Worm (Caenorhabditis elegans) whole organism, L1 larva: Measurements from ENCODE around the gene atf-2.
A peak's percentile ranks its signal among the peaks of the same experiment; 100 is the strongest.

Source experiments
- C04F5.9 ChIP-seq: sonication (generic microtip); optimal IDR thresholded peaks from 2 replicates; lab custom pipeline; 2016; ENCODE audit warnings: missing genetic modification characterization, missing compliant biosample characterization
- C16A3.4 ChIP-seq: fragments of 150-350 bp; optimal IDR thresholded peaks from 2 replicates; lab custom pipeline; 2014; ENCODE audit warnings: missing biosample characterization, missing genetic modification characterization
- F16B12.6 ChIP-seq: fragments of 150-350 bp; optimal IDR thresholded peaks from 2 replicates; lab custom pipeline; 2014; ENCODE audit warnings: missing biosample characterization, missing genetic modification characterization
- aha-1 ChIP-seq: fragments of 150-350 bp; optimal IDR thresholded peaks from 2 replicates; lab custom pipeline; 2014; ENCODE audit warnings: missing biosample characterization, missing genetic modification characterization
- alr-1 ChIP-seq: fragments of 200-800 bp; sonication (Bioruptor generic); optimal IDR thresholded peaks from 2 replicates; lab custom pipeline; 2018; ENCODE audit warnings: borderline replicate concordance, mild to moderate bottlenecking, missing genetic modification characterization, missing compliant biosample characterization
- aly-2 ChIP-seq: fragments of 150-350 bp; optimal IDR thresholded peaks from 2 replicates; lab custom pipeline; 2014; ENCODE audit warnings: missing biosample characterization, missing genetic modification characterization
- ama-1 ChIP-seq: fragments of 150-350 bp; optimal IDR thresholded peaks from 2 replicates; lab custom pipeline; 2014
- ceh-63 ChIP-seq: fragments of 200-800 bp; sonication (Bioruptor generic); optimal IDR thresholded peaks from 2 replicates; lab custom pipeline; 2018; ENCODE audit warnings: mild to moderate bottlenecking, missing genetic modification characterization, missing compliant biosample characterization
- ceh-82 ChIP-seq, 3 experiments: fragments of 150-350 bp in 1 of 3; sonication (generic microtip) in 2 of 3; optimal IDR thresholded peaks; 2 replicates each; lab custom pipeline; 2014 to 2017; ENCODE audit warnings: missing biosample characterization in 3 of 3, missing genetic modification characterization in 3 of 3
- ceh-88 ChIP-seq: fragments of 200-800 bp; sonication (Bioruptor generic); IDR thresholded peaks from 2 replicates; pipeline ENCODE4 v1.3.6; 2022; ENCODE audit warnings: missing genetic modification characterization, missing compliant biosample characterization
- ceh-90 ChIP-seq: sonication (generic microtip); optimal IDR thresholded peaks from 2 replicates; lab custom pipeline; 2016; ENCODE audit warnings: missing genetic modification characterization, missing compliant biosample characterization
- ces-1 ChIP-seq: fragments of 150-350 bp; optimal IDR thresholded peaks from 2 replicates; lab custom pipeline; 2014; ENCODE audit warnings: missing biosample characterization, missing genetic modification reagents, missing genetic modification characterization
- dpl-1 ChIP-seq, 3 experiments: fragments of 150-350 bp in 2 of 3; sonication (generic microtip) in 1 of 3; optimal IDR thresholded peaks; 2 replicates each; lab custom pipeline; 2014 to 2017; ENCODE audit warnings: missing biosample characterization in 3 of 3, missing genetic modification characterization in 3 of 3, missing genetic modification reagents in 3 of 3
- dsc-1 ChIP-seq: sonication (generic microtip); optimal IDR thresholded peaks from 2 replicates; lab custom pipeline; 2016; ENCODE audit warnings: mild to moderate bottlenecking, missing genetic modification characterization, missing compliant biosample characterization
- egl-13 ChIP-seq: sonication (generic microtip); optimal IDR thresholded peaks from 2 replicates; lab custom pipeline; 2016; ENCODE audit warnings: missing genotype, missing genetic modification reagents, missing genetic modification characterization, missing compliant biosample characterization
- elt-2 ChIP-seq: sonication (generic microtip); optimal IDR thresholded peaks from 2 replicates; lab custom pipeline; 2016; ENCODE audit warnings: missing genetic modification characterization, mild to moderate bottlenecking, inconsistent platforms, missing compliant biosample characterization, missing genetic modification reagents
- fkh-4 ChIP-seq: sonication (generic microtip); optimal IDR thresholded peaks from 2 replicates; lab custom pipeline; 2016; ENCODE audit warnings: missing compliant biosample characterization, missing genetic modification characterization, borderline replicate concordance
- fkh-8 ChIP-seq: sonication (generic microtip); optimal IDR thresholded peaks from 2 replicates; lab custom pipeline; 2016; ENCODE audit warnings: mild to moderate bottlenecking, missing genetic modification characterization, missing compliant biosample characterization
- hlh-17 ChIP-seq: fragments of 200-800 bp; sonication (Bioruptor generic); optimal IDR thresholded peaks from 2 replicates; lab custom pipeline; 2018; ENCODE audit warnings: missing genetic modification characterization, mild to moderate bottlenecking, missing compliant biosample characterization, moderate library complexity, borderline replicate concordance
- irx-1 ChIP-seq: sonication (generic microtip); optimal IDR thresholded peaks from 2 replicates; lab custom pipeline; 2016; ENCODE audit warnings: missing genetic modification characterization, missing compliant biosample characterization
- isw-1 ChIP-seq: fragments of 200-800 bp; sonication (Bioruptor generic); IDR thresholded peaks from 2 replicates; pipeline ENCODE4 v1.3.6; 2022; ENCODE audit warnings: missing genetic modification characterization, missing compliant biosample characterization
- jun-1 ChIP-seq: fragments of 150-350 bp; optimal IDR thresholded peaks from 2 replicates; lab custom pipeline; 2014; ENCODE audit warnings: missing biosample characterization, missing genetic modification reagents, missing genetic modification characterization
- lin-13 ChIP-seq: fragments of 150-350 bp; optimal IDR thresholded peaks from 2 replicates; lab custom pipeline; 2014; ENCODE audit warnings: missing biosample characterization, missing genetic modification reagents, missing genetic modification characterization
- lin-14 ChIP-seq: fragments of 200-800 bp; sonication (Bioruptor generic); optimal IDR thresholded peaks from 2 replicates; lab custom pipeline; 2018; ENCODE audit warnings: mild to moderate bottlenecking, missing genetic modification characterization, moderate library complexity, missing compliant biosample characterization
- lin-15B ChIP-seq: fragments of 150-350 bp; sonication (generic microtip); optimal IDR thresholded peaks from 3 replicates; lab custom pipeline; 2014; ENCODE audit warnings: missing biosample characterization, missing genetic modification characterization
- lin-35 ChIP-seq, 2 experiments: fragments of 150-350 bp; optimal IDR thresholded peaks; 2 replicates each; lab custom pipeline; 2014; ENCODE audit warnings: missing biosample characterization in 2 of 2, missing genetic modification characterization in 2 of 2, missing genetic modification reagents in 2 of 2
- lsy-2 ChIP-seq, 2 experiments: fragments of 150-350 bp; optimal IDR thresholded peaks; 2 replicates each; lab custom pipeline; 2014; ENCODE audit warnings: missing biosample characterization in 2 of 2, missing genetic modification characterization in 2 of 2
- mab-9 ChIP-seq: fragments of 200-800 bp; sonication (Bioruptor generic); IDR thresholded peaks from 2 replicates; pipeline ENCODE4 v1.3.6; 2022; ENCODE audit warnings: missing genetic modification reagents, missing genetic modification characterization, missing compliant biosample characterization
- mep-1 ChIP-seq: fragments of 150-350 bp; optimal IDR thresholded peaks from 2 replicates; lab custom pipeline; 2014; ENCODE audit warnings: missing biosample characterization, missing genetic modification characterization
- nhr-11 ChIP-seq: fragments of 150-350 bp; optimal IDR thresholded peaks from 2 replicates; lab custom pipeline; 2014; ENCODE audit warnings: missing biosample characterization, missing genetic modification characterization
- nhr-12 ChIP-seq: sonication (generic microtip); optimal IDR thresholded peaks from 2 replicates; lab custom pipeline; 2017; ENCODE audit warnings: missing biosample characterization, missing genetic modification characterization
- nhr-19 ChIP-seq: fragments of 200-800 bp; sonication (Bioruptor generic); conservative IDR thresholded peaks from 2 replicates; pipeline ENCODE4 v1.3.6; 2022; ENCODE audit warnings: missing genetic modification characterization, missing compliant biosample characterization
- nhr-237 ChIP-seq: fragments of 150-350 bp; optimal IDR thresholded peaks from 2 replicates; lab custom pipeline; 2014; ENCODE audit warnings: missing biosample characterization, missing genetic modification characterization
- nhr-47 ChIP-seq: sonication (generic microtip); optimal IDR thresholded peaks from 2 replicates; lab custom pipeline; 2016; ENCODE audit warnings: mild to moderate bottlenecking, missing genetic modification characterization, moderate library complexity, missing compliant biosample characterization
- nhr-71 ChIP-seq: sonication (generic microtip); optimal IDR thresholded peaks from 2 replicates; lab custom pipeline; 2016; ENCODE audit warnings: mild to moderate bottlenecking, missing genetic modification characterization, moderate library complexity, missing compliant biosample characterization
- nhr-76 ChIP-seq: sonication (generic microtip); optimal IDR thresholded peaks from 2 replicates; lab custom pipeline; 2017; ENCODE audit warnings: missing biosample characterization, missing genetic modification characterization
- nhr-77 ChIP-seq: fragments of 150-350 bp; optimal IDR thresholded peaks from 2 replicates; lab custom pipeline; 2014; ENCODE audit warnings: missing biosample characterization, missing genetic modification characterization
- nhr-84 ChIP-seq: sonication (generic microtip); optimal IDR thresholded peaks from 2 replicates; lab custom pipeline; 2017; ENCODE audit warnings: missing biosample characterization, missing genetic modification characterization
- nhr-85 ChIP-seq: sonication (generic microtip); peaks from one replicate; lab custom pipeline; 2016; ENCODE audit warnings: missing genetic modification characterization, inconsistent platforms, missing compliant biosample characterization
- pag-3 ChIP-seq: sonication (generic microtip); optimal IDR thresholded peaks from 2 replicates; lab custom pipeline; 2017; ENCODE audit warnings: missing genetic modification characterization, mild to moderate bottlenecking, missing compliant biosample characterization, antibody characterized with exemption, borderline replicate concordance; ENCODE audit not compliant: insufficient read depth
- pax-3 ChIP-seq: fragments of 200-800 bp; sonication (Bioruptor generic); optimal IDR thresholded peaks from 2 replicates; lab custom pipeline; 2018; ENCODE audit warnings: mild to moderate bottlenecking, missing genetic modification characterization, moderate library complexity, missing compliant biosample characterization
- pqm-1 ChIP-seq: sonication (generic microtip); optimal IDR thresholded peaks from 3 replicates; lab custom pipeline; 2017; ENCODE audit warnings: missing biosample characterization, missing genetic modification characterization
- snpc-4 ChIP-seq: fragments of 150-350 bp; optimal IDR thresholded peaks from 2 replicates; lab custom pipeline; 2014; ENCODE audit warnings: missing biosample characterization, missing genetic modification characterization
- snu-23 ChIP-seq: sonication (generic microtip); optimal IDR thresholded peaks from 2 replicates; lab custom pipeline; 2016; ENCODE audit warnings: missing genetic modification characterization, missing compliant biosample characterization
- sox-4 ChIP-seq: sonication (generic microtip); optimal IDR thresholded peaks from 2 replicates; lab custom pipeline; 2016; ENCODE audit warnings: missing genetic modification characterization, missing compliant biosample characterization
- sup-37 ChIP-seq: fragments of 200-800 bp; sonication (Bioruptor generic); optimal IDR thresholded peaks from 2 replicates; lab custom pipeline; 2018; ENCODE audit warnings: mild to moderate bottlenecking, missing genetic modification characterization, missing compliant biosample characterization
- swsn-7 ChIP-seq: sonication (generic microtip); optimal IDR thresholded peaks from 2 replicates; lab custom pipeline; 2016; ENCODE audit warnings: missing genetic modification characterization, missing compliant biosample characterization
- tbx-2 ChIP-seq: sonication (generic microtip); optimal IDR thresholded peaks from 2 replicates; lab custom pipeline; 2016; ENCODE audit warnings: missing genetic modification characterization, missing compliant biosample characterization
- tlp-1 ChIP-seq: fragments of 150-350 bp; optimal IDR thresholded peaks from 2 replicates; lab custom pipeline; 2014; ENCODE audit warnings: missing biosample characterization, missing genetic modification characterization
- vab-15 ChIP-seq: sonication (generic microtip); optimal IDR thresholded peaks from 2 replicates; lab custom pipeline; 2017; ENCODE audit warnings: missing genotype, mild to moderate bottlenecking, missing genetic modification characterization, missing compliant biosample characterization
- zip-4 ChIP-seq: fragments of 200-800 bp; sonication (Bioruptor generic); optimal IDR thresholded peaks from 2 replicates; lab custom pipeline; 2018; ENCODE audit warnings: mild to moderate bottlenecking, missing genetic modification characterization, moderate library complexity, missing compliant biosample characterization

Gene atf-2

ce11 chrII:8795227-8795626 lies 43.4 kb downstream of the atf-2 start:
- no peak for TF ChIP-seq pqm-1 (tag; lab: Kevin White, UChicago)
- TF ChIP-seq nhr-12 (tag; lab: Kevin White, UChicago) = no peak
- TF ChIP-seq nhr-84 (tag; lab: Kevin White, UChicago) = no peak
- no peak for TF ChIP-seq ceh-90 (tag; lab: Kevin White, UChicago)
- peak; percentile 24 for TF ChIP-seq nhr-11 (tag; lab: Kevin White, UChicago)
- no peak for TF ChIP-seq lin-15B (tag; lab: Kevin White, UChicago)
- no peak for TF ChIP-seq nhr-19
- no peak for TF ChIP-seq mab-9 (GFP tag; lab: Robert Waterston, UW)
- peak; percentile 55 for TF ChIP-seq pax-3 (tag; lab: Kevin White, UChicago)
- no peak for TF ChIP-seq nhr-85 (tag; lab: Kevin White, UChicago)
- peak; percentile 3 for TF ChIP-seq fkh-4 (tag; lab: Kevin White, UChicago)
- TF ChIP-seq dsc-1 (tag; lab: Kevin White, UChicago) = peak; percentile 91
- TF ChIP-seq ces-1 (GFP tag; lab: Kevin White, UChicago) = no peak
- no peak for TF ChIP-seq ama-1 (lab: Kevin White, UChicago)
- TF ChIP-seq sup-37 (GFP tag; lab: Kevin White, UChicago) = no peak
- peak; percentile 22 for TF ChIP-seq nhr-71 (tag; lab: Kevin White, UChicago)
- no peak for TF ChIP-seq vab-15 (tag; lab: Kevin White, UChicago)
- TF ChIP-seq ceh-63 (GFP tag; lab: Kevin White, UChicago) = no peak
- TF ChIP-seq snu-23 = no peak
- no peak for TF ChIP-seq zip-4 (GFP tag; lab: Kevin White, UChicago)
- TF ChIP-seq nhr-77 (tag; lab: Kevin White, UChicago) = no peak
- no peak for TF ChIP-seq F16B12.6 (tag; lab: Kevin White, UChicago)
- no peak for TF ChIP-seq mep-1 (tag; lab: Kevin White, UChicago)
- TF ChIP-seq ceh-82 (tag; optimal IDR thresholded peaks at IDR 0.05; lab: Kevin White, UChicago) = no peak
- no peak for TF ChIP-seq lsy-2 (tag; optimal IDR thresholded peaks at IDR 0.05; lab: Kevin White, UChicago)
- TF ChIP-seq fkh-8 (tag; lab: Kevin White, UChicago) = peak; percentile 15
- TF ChIP-seq tlp-1 (tag; lab: Kevin White, UChicago) = no peak
- TF ChIP-seq aly-2 (tag; lab: Kevin White, UChicago) = no peak
- no peak for TF ChIP-seq lin-13 (GFP tag; lab: Kevin White, UChicago)
- no peak for TF ChIP-seq nhr-237 (tag; lab: Kevin White, UChicago)
- peak; percentile 33 for TF ChIP-seq sox-4 (tag; lab: Kevin White, UChicago)
- no peak for TF ChIP-seq hlh-17 (GFP tag; lab: Kevin White, UChicago)
- no peak for TF ChIP-seq isw-1 (GFP tag; lab: Robert Waterston, UW)
- no peak for TF ChIP-seq snpc-4 (tag; lab: Kevin White, UChicago)
- TF ChIP-seq C16A3.4 = no peak
- peak; percentile 50 for TF ChIP-seq nhr-47 (tag; lab: Kevin White, UChicago)
- no peak for TF ChIP-seq ceh-88 (GFP tag; lab: Robert Waterston, UW)
- TF ChIP-seq pag-3 (tag; lab: Kevin White, UChicago) = no peak
- no peak for TF ChIP-seq alr-1 (tag; lab: Kevin White, UChicago)
- no peak for TF ChIP-seq lin-35 (GFP tag; optimal IDR thresholded peaks at IDR 0.05; lab: Kevin White, UChicago)
- TF ChIP-seq elt-2 (tag; lab: Kevin White, UChicago) = no peak
- TF ChIP-seq C04F5.9 = no peak
- TF ChIP-seq jun-1 (tag; lab: Kevin White, UChicago) = no peak
- TF ChIP-seq, all 84 proteins: peak for 8

ce11 chrII:8796391-8796790 lies 44.6 kb downstream of the atf-2 start:
- TF ChIP-seq swsn-7 (tag; lab: Kevin White, UChicago) (peak; percentile 68), vab-15 (tag; lab: Kevin White, UChicago) (no peak), snpc-4 (tag; lab: Kevin White, UChicago) (peak; percentile 13), lsy-2 (tag; optimal IDR thresholded peaks at IDR 0.05; lab: Kevin White, UChicago) (peak; percentile 45 to 50), lin-35 (GFP tag; optimal IDR thresholded peaks at IDR 0.05; lab: Kevin White, UChicago) (peak in 1 of 2 experiments; percentile 50), sup-37 (GFP tag; lab: Kevin White, UChicago) (no peak), nhr-77 (tag; lab: Kevin White, UChicago) (peak; percentile 7), nhr-85 (tag; lab: Kevin White, UChicago) (no peak), ceh-82 (tag; optimal IDR thresholded peaks at IDR 0.05; lab: Kevin White, UChicago) (peak; percentile 48 to 68 (median 65)), irx-1 (tag; lab: Kevin White, UChicago) (peak; percentile 54), nhr-71 (tag; lab: Kevin White, UChicago) (peak; percentile 88), nhr-47 (tag; lab: Kevin White, UChicago) (peak; percentile 85), aha-1 (tag; lab: Kevin White, UChicago) (no peak), nhr-237 (tag; lab: Kevin White, UChicago) (no peak), nhr-76 (tag; lab: Kevin White, UChicago) (no peak), lin-14 (peak; percentile 98), egl-13 (tag; lab: Kevin White, UChicago) (peak; percentile 90), tbx-2 (tag; lab: Kevin White, UChicago) (peak; percentile 81), dpl-1 (GFP tag; optimal IDR thresholded peaks at IDR 0.05; lab: Kevin White, UChicago) (peak in 1 of 3 experiments; percentile 18), C04F5.9 (no peak), fkh-8 (tag; lab: Kevin White, UChicago) (peak; percentile 95)
